Fruit fly (Drosophila melanogaster) whole organism, prepupa: ENCODE measurements around the gene Cpr65Eb.

Experiments
- Eip75B ChIP-seq: fragments of 200-800 bp; sonication (Bioruptor generic); optimal IDR thresholded peaks from 3 replicates; lab custom pipeline; 2016; ENCODE audit warnings: missing biosample characterization, missing genetic modification characterization
- Eip93F ChIP-seq: fragments of 200-800 bp; sonication (Bioruptor generic); optimal IDR thresholded peaks from 2 replicates; lab custom pipeline; 2016; ENCODE audit warnings: missing biosample characterization, mild to moderate bottlenecking, missing genetic modification characterization
- Ets96B ChIP-seq: fragments of 200-800 bp; optimal IDR thresholded peaks from 2 replicates; lab custom pipeline; 2019; ENCODE audit warnings: missing biosample characterization, mild to moderate bottlenecking, missing genetic modification characterization, moderate library complexity
- OdsH ChIP-seq: fragments of 200-800 bp; sonication (Bioruptor generic); optimal IDR thresholded peaks from 3 replicates; lab custom pipeline; 2016; ENCODE audit warnings: missing biosample characterization, missing genetic modification characterization
- achi ChIP-seq: fragments of 200-800 bp; sonication (Bioruptor generic); optimal IDR thresholded peaks from 3 replicates; lab custom pipeline; 2016; ENCODE audit warnings: missing biosample characterization, missing genetic modification characterization
- fd85E ChIP-seq: fragments of 200-800 bp; sonication (Bioruptor generic); optimal IDR thresholded peaks from 3 replicates; lab custom pipeline; 2016; ENCODE audit warnings: missing biosample characterization, missing genetic modification characterization
- salr ChIP-seq, 2 experiments: fragments of 200-800 bp; sonication (Bioruptor generic); optimal IDR thresholded peaks; 3 replicates each; lab custom pipeline; 2016 to 2018; ENCODE audit warnings: missing biosample characterization in 2 of 2, missing genetic modification characterization in 2 of 2, mild to moderate bottlenecking in 1 of 2
- topi ChIP-seq: fragments of 200-800 bp; sonication (Bioruptor generic); optimal IDR thresholded peaks from 3 replicates; lab custom pipeline; 2016; ENCODE audit warnings: missing biosample characterization, missing genetic modification characterization

DNA sequence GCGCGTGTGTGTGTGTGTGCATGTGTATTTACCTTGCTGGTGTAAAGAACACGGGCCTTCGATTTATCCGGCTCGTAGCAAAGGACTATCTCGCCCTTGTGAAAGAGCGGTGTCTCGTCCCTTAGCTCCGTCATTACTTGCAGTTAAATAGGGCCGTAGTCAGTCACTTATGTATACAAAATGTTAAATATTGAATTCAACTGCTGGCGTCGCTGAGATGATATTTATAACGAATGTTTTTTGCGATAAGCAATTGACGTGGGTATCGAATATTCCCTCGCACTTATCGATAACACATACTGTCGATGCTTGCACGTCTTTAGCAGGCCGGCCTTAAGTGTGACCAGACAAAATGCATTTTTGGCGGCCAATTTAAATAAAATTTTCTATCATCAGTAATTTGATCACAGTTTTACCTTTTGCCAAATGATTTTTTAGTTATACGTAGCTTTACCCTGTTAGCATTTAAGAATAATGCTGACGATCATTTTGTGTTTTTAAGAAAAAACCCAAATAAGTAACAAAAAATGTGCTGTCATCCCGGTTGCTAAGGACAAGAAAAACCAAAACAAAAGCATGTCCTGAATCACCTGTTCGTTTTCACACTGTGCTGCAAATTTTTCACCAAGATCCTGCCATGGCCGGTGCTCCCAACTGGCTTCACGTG is 36.8 kb upstream of the Cpr65Eb start, which contains the start of the genes msl-3 and BBS1:
- TF ChIP-seq topi (GFP tag; lab: Kevin White, UChicago) (no peak), fd85E (no peak), salr (GFP tag; optimal IDR thresholded peaks at IDR 0.05; lab: Kevin White, UChicago) (no peak), Eip93F (no peak), Ets96B (tag; lab: Kevin White, UChicago) (no peak), Eip75B (GFP tag; lab: Kevin White, UChicago) (no peak), OdsH (GFP tag; lab: Kevin White, UChicago) (no peak), achi (GFP tag; lab: Kevin White, UChicago) (no peak)
